Fruit fly (Drosophila melanogaster) whole organism, embryonic: Measurements from ENCODE around the gene side-III.

ENCODE experiments used
- Ada2b ChIP-seq: fragments of 200-800 bp; sonication (Bioruptor generic); IDR thresholded peaks from 2 replicates; pipeline ENCODE4 v1.3.6; 2022; ENCODE audit warnings: missing biosample characterization, missing genetic modification characterization
- Aef1 ChIP-seq: fragments of 200-800 bp; sonication (Bioruptor generic); IDR thresholded peaks from 3 replicates; pipeline ENCODE4 v1.3.6; 2022; ENCODE audit warnings: missing biosample characterization, missing genetic modification characterization
- Bgb ChIP-seq: fragments of 200-800 bp; sonication (Bioruptor generic); IDR thresholded peaks from 2 replicates; pipeline ENCODE4 v1.3.6; 2022; ENCODE audit warnings: missing biosample characterization, missing genetic modification characterization; ENCODE audit not compliant: partially characterized antibody
- CG10147 ChIP-seq: fragments of 200-800 bp; sonication (Bioruptor generic); optimal IDR thresholded peaks from 2 replicates; lab custom pipeline; 2019; ENCODE audit warnings: missing biosample characterization, mild to moderate bottlenecking, missing genetic modification characterization, moderate library complexity
- CG1024 ChIP-seq: fragments of 200-800 bp; sonication (Bioruptor generic); IDR thresholded peaks from 2 replicates; pipeline ENCODE4 v1.3.6; 2022; ENCODE audit warnings: missing biosample characterization, missing genetic modification characterization
- CG11560 ChIP-seq: fragments of 200-800 bp; sonication (Bioruptor generic); IDR thresholded peaks from 3 replicates; pipeline ENCODE4 v1.3.6; 2022; ENCODE audit warnings: missing biosample characterization, missing genetic modification characterization
- CG14667 ChIP-seq: fragments of 200-800 bp; sonication (Bioruptor generic); IDR thresholded peaks from 2 replicates; pipeline ENCODE4 v1.3.6; 2022; ENCODE audit warnings: missing biosample characterization, missing genetic modification characterization
- CG14860 ChIP-seq: fragments of 200-800 bp; sonication (Bioruptor generic); IDR thresholded peaks from 3 replicates; pipeline ENCODE4 v1.3.6; 2022; ENCODE audit warnings: missing biosample characterization, missing genetic modification characterization; ENCODE audit not compliant: partially characterized antibody
- CG1603 ChIP-seq: fragments of 200-800 bp; sonication (Bioruptor generic); optimal IDR thresholded peaks from 2 replicates; lab custom pipeline; 2019; ENCODE audit warnings: missing biosample characterization, mild to moderate bottlenecking, missing genetic modification characterization, moderate library complexity
- CG16813 ChIP-seq: fragments of 200-800 bp; sonication (Bioruptor generic); IDR thresholded peaks from 3 replicates; pipeline ENCODE4 v1.3.6; 2022; ENCODE audit warnings: missing biosample characterization, missing genetic modification characterization; ENCODE audit not compliant: partially characterized antibody
- CG17186 ChIP-seq: fragments of 200-800 bp; sonication (Bioruptor generic); optimal IDR thresholded peaks from 3 replicates; lab custom pipeline; 2017; ENCODE audit warnings: missing biosample characterization, missing genetic modification reagents, missing genetic modification characterization
- CG18262 ChIP-seq: fragments of 200-800 bp; optimal IDR thresholded peaks from 3 replicates; lab custom pipeline; 2019; ENCODE audit warnings: missing biosample characterization, mild to moderate bottlenecking, missing genetic modification characterization, moderate library complexity
- CG18619 ChIP-seq: fragments of 200-800 bp; sonication (Bioruptor generic); optimal IDR thresholded peaks from 3 replicates; lab custom pipeline; 2017; ENCODE audit warnings: missing biosample characterization, mild to moderate bottlenecking, missing genetic modification characterization
- CG2875 ChIP-seq: fragments of 200-800 bp; sonication (Bioruptor generic); optimal IDR thresholded peaks from 2 replicates; lab custom pipeline; 2017; ENCODE audit warnings: missing biosample characterization, mild to moderate bottlenecking, missing genetic modification characterization, missing genetic modification reagents
- CG4424 ChIP-seq: fragments of 200-800 bp; sonication (Bioruptor generic); optimal IDR thresholded peaks from 3 replicates; lab custom pipeline; 2016; ENCODE audit warnings: missing biosample characterization, missing genetic modification characterization
- CG4820 ChIP-seq: fragments of 200-800 bp; sonication (Bioruptor generic); optimal IDR thresholded peaks from 3 replicates; lab custom pipeline; 2016; ENCODE audit warnings: missing biosample characterization, missing genetic modification characterization
- CG6791 ChIP-seq: fragments of 200-800 bp; sonication (Bioruptor generic); IDR thresholded peaks from 3 replicates; pipeline ENCODE4 v1.3.6; 2022; ENCODE audit warnings: missing biosample characterization, missing genetic modification characterization; ENCODE audit not compliant: partially characterized antibody
- CG7839 ChIP-seq: fragments of 200-800 bp; sonication (Bioruptor generic); optimal IDR thresholded peaks from 3 replicates; lab custom pipeline; 2018; ENCODE audit warnings: missing biosample characterization, mild to moderate bottlenecking, missing genetic modification characterization, moderate library complexity
- CG7928 ChIP-seq: fragments of 200-800 bp; sonication (Bioruptor generic); optimal IDR thresholded peaks from 2 replicates; lab custom pipeline; 2017; ENCODE audit warnings: missing biosample characterization, mild to moderate bottlenecking, missing genetic modification characterization
- CoRest ChIP-seq: fragments of 200-800 bp; sonication (Bioruptor generic); optimal IDR thresholded peaks from 3 replicates; lab custom pipeline; 2018; ENCODE audit warnings: missing biosample characterization, mild to moderate bottlenecking, missing genetic modification characterization, moderate library complexity
- Eip74EF ChIP-seq, 2 experiments: fragments of 200-800 bp in 1 of 2; fragments of >200 bp in 1 of 2; sonication (Bioruptor generic) in 1 of 2; optimal IDR thresholded peaks; 2 replicates each; lab custom pipeline; 2017 to 2019; ENCODE audit warnings: missing biosample characterization in 2 of 2, missing genetic modification characterization in 2 of 2, mild to moderate bottlenecking in 1 of 2, moderate library complexity in 1 of 2
- Jarid2 ChIP-seq: fragments of 200-800 bp; sonication (Bioruptor generic); optimal IDR thresholded peaks from 3 replicates; lab custom pipeline; 2017; ENCODE audit warnings: mild to moderate bottlenecking, missing biosample characterization, missing genetic modification reagents, missing genetic modification characterization
- Kr ChIP-seq: fragments of 200-800 bp; sonication (Bioruptor generic); optimal IDR thresholded peaks from 2 replicates; lab custom pipeline; 2017; ENCODE audit warnings: missing biosample characterization, mild to moderate bottlenecking, missing genetic modification characterization
- Lhr ChIP-seq: fragments of 200-800 bp; sonication (Bioruptor generic); optimal IDR thresholded peaks from 3 replicates; lab custom pipeline; 2017; ENCODE audit warnings: mild to moderate bottlenecking, missing biosample characterization, missing genetic modification reagents, missing genetic modification characterization
- Lim3 ChIP-seq: fragments of 200-800 bp; sonication (Bioruptor generic); IDR thresholded peaks from 2 replicates; pipeline ENCODE4 v1.3.6; 2022; ENCODE audit warnings: missing biosample characterization, missing genetic modification characterization
- Mad ChIP-seq: fragments of 200-800 bp; sonication (Bioruptor generic); optimal IDR thresholded peaks from 2 replicates; lab custom pipeline; 2016; ENCODE audit warnings: missing biosample characterization, missing genetic modification characterization
- Mes4 ChIP-seq: fragments of 200-800 bp; sonication (Bioruptor generic); optimal IDR thresholded peaks from 2 replicates; lab custom pipeline; 2016; ENCODE audit warnings: missing biosample characterization, missing genetic modification characterization
- Tbp ChIP-seq: fragments of >200 bp; optimal IDR thresholded peaks from 2 replicates; lab custom pipeline; 2018; ENCODE audit warnings: missing biosample characterization, missing genetic modification characterization
- Usf ChIP-seq: fragments of 200-800 bp; sonication (Bioruptor generic); optimal IDR thresholded peaks from 2 replicates; lab custom pipeline; 2017; ENCODE audit warnings: missing genotype, missing biosample characterization, missing genetic modification characterization
- ac ChIP-seq: fragments of 200-800 bp; sonication (Bioruptor generic); optimal IDR thresholded peaks from 3 replicates; lab custom pipeline; 2017; ENCODE audit warnings: missing biosample characterization, mild to moderate bottlenecking, missing genetic modification characterization
- amos ChIP-seq: fragments of 200-800 bp; sonication (Bioruptor generic); IDR thresholded peaks from 2 replicates; pipeline ENCODE4 v1.3.6; 2022; ENCODE audit warnings: missing biosample characterization, missing genetic modification characterization; ENCODE audit not compliant: partially characterized antibody
- crc ChIP-seq: fragments of 200-800 bp; sonication (Bioruptor generic); optimal IDR thresholded peaks from 2 replicates; lab custom pipeline; 2016; ENCODE audit warnings: missing biosample characterization, missing genetic modification characterization
- da ChIP-seq: fragments of 200-800 bp; sonication (Bioruptor generic); optimal IDR thresholded peaks from 2 replicates; lab custom pipeline; 2016; ENCODE audit warnings: missing biosample characterization, missing genetic modification characterization
- dan ChIP-seq: fragments of 200-800 bp; sonication (Bioruptor generic); IDR thresholded peaks from 2 replicates; pipeline ENCODE4 v1.3.6; 2022; ENCODE audit warnings: missing biosample characterization, missing genetic modification characterization
- disco-r ChIP-seq: fragments of 200-800 bp; sonication (Bioruptor generic); optimal IDR thresholded peaks from 2 replicates; lab custom pipeline; 2016; ENCODE audit warnings: missing biosample characterization, missing genetic modification characterization
- gcm ChIP-seq: fragments of 200-800 bp; sonication (Bioruptor generic); optimal IDR thresholded peaks from 2 replicates; lab custom pipeline; 2019; ENCODE audit warnings: missing biosample characterization, mild to moderate bottlenecking, missing genetic modification characterization, moderate library complexity
- gsb ChIP-seq: fragments of 200-800 bp; sonication (Bioruptor generic); IDR thresholded peaks from 2 replicates; pipeline ENCODE4 v1.3.6; 2022; ENCODE audit warnings: missing biosample characterization, missing genetic modification characterization
- lab ChIP-seq: fragments of 200-800 bp; sonication (Bioruptor generic); optimal IDR thresholded peaks from 3 replicates; lab custom pipeline; 2017; ENCODE audit warnings: missing biosample characterization, missing genetic modification characterization, mild to moderate bottlenecking, moderate library complexity, missing genetic modification reagents
- mam ChIP-seq: fragments of 200-800 bp; sonication (Bioruptor generic); optimal IDR thresholded peaks from 3 replicates; lab custom pipeline; 2016; ENCODE audit warnings: missing biosample characterization, missing genetic modification characterization
- row ChIP-seq: fragments of 200-800 bp; sonication (Bioruptor generic); IDR thresholded peaks from 3 replicates; pipeline ENCODE4 v1.3.6; 2022; ENCODE audit warnings: missing biosample characterization, missing genetic modification characterization
- salm ChIP-seq: fragments of 200-800 bp; sonication (Bioruptor generic); optimal IDR thresholded peaks from 2 replicates; lab custom pipeline; 2018; ENCODE audit warnings: missing biosample characterization, mild to moderate bottlenecking, missing genetic modification characterization
- scrt ChIP-seq: fragments of 200-800 bp; sonication (Bioruptor generic); optimal IDR thresholded peaks from 2 replicates; lab custom pipeline; 2018; ENCODE audit warnings: missing biosample characterization, mild to moderate bottlenecking, missing genetic modification characterization, moderate library complexity
- sens ChIP-seq: fragments of 200-800 bp; sonication (Bioruptor generic); peaks from one replicate; lab custom pipeline; 2016; ENCODE audit warnings: missing biosample characterization, missing genetic modification characterization
- sim ChIP-seq: fragments of 200-800 bp; sonication (Bioruptor generic); IDR thresholded peaks from 2 replicates; pipeline ENCODE4 v1.3.6; 2022; ENCODE audit warnings: missing biosample characterization, missing genetic modification characterization
- sisA ChIP-seq: fragments of 200-800 bp; sonication (Bioruptor generic); IDR thresholded peaks from 2 replicates; pipeline ENCODE4 v1.3.6; 2022; ENCODE audit warnings: missing biosample characterization, missing genetic modification characterization
- slp2 ChIP-seq: fragments of 200-800 bp; sonication (Bioruptor generic); optimal IDR thresholded peaks from 2 replicates; lab custom pipeline; 2016; ENCODE audit warnings: missing biosample characterization, missing genetic modification characterization
- stwl ChIP-seq: fragments of 200-800 bp; sonication (Bioruptor generic); optimal IDR thresholded peaks from 3 replicates; lab custom pipeline; 2018; ENCODE audit warnings: missing biosample characterization, mild to moderate bottlenecking, missing genetic modification characterization, moderate library complexity
- twi ChIP-seq: fragments of 200-800 bp; optimal IDR thresholded peaks from 2 replicates; lab custom pipeline; 2019; ENCODE audit warnings: missing biosample characterization, mild to moderate bottlenecking, missing genetic modification characterization, moderate library complexity
- unpg ChIP-seq: fragments of 200-800 bp; sonication (Bioruptor generic); optimal IDR thresholded peaks from 3 replicates; lab custom pipeline; 2018; ENCODE audit warnings: missing biosample characterization, mild to moderate bottlenecking, missing genetic modification characterization, moderate library complexity
- vfl ChIP-seq: fragments of 200-800 bp; sonication (Bioruptor generic); optimal IDR thresholded peaks from 2 replicates; lab custom pipeline; 2016; ENCODE audit warnings: missing biosample characterization, missing genetic modification characterization

side-III gene

DNA sequence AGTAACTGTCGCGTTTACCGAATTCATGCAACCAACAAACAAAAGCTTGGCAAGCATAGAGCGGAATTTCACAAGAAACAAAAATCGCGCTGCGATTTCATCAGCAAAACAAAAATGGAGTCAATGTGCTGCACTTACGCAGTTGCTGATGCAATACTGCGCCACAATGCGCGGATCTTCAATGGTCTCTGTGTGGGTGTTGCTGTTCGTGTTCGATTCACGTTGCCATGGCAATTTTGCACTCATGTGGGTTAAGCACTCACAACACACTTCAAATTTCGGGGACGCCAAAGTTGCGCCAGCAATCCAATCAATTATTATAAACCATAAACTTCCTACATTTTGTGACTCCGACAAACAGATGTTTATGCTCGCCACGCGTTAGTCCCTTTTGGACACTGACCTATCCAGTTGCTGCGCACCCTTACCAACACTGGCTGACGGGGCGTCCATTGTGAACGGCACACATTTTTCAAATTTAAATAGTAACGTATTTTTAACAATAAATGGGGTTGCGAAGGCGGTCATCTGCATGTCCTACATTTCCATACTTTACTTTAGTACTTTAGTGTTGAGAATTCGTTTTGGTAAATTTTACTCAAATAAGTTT lies 97.2 kb downstream of the side-III start, which contains the start of gene CG2017 (continued):
- TF ChIP-seq slp2 (GFP tag; lab: Kevin White, UChicago) (peak; percentile 11), CG7839 (tag; lab: Kevin White, UChicago) (peak; percentile 24), lab (GFP tag; lab: Kevin White, UChicago) (peak; percentile 57), Mad (GFP tag; lab: Kevin White, UChicago) (peak; percentile 57), amos (GFP tag; lab: Robert Waterston, UW) (peak; percentile 46; the same call in 1 of the 2 replicates), sens (GFP tag; lab: Kevin White, UChicago) (peak; percentile 82), CG2875 (peak; percentile 15), Tbp (no peak), CG1024 (GFP tag; lab: Robert Waterston, UW) (no peak), Usf (GFP tag; lab: Kevin White, UChicago) (peak; percentile 2), da (GFP tag; lab: Kevin White, UChicago) (peak; percentile 66), vfl (GFP tag; lab: Kevin White, UChicago) (peak; percentile 75), unpg (GFP tag; lab: Kevin White, UChicago) (no peak), Ada2b (GFP tag; lab: Robert Waterston, UW) (no peak), mam (peak; percentile 49), dan (GFP tag; lab: Robert Waterston, UW) (no peak), Kr (GFP tag; lab: Kevin White, UChicago) (no peak), CG14860 (no peak), row (GFP tag; lab: Robert Waterston, UW) (peak; percentile 36; the same call in 1 of the 3 replicates), Lhr (peak; percentile 82), CG18619 (GFP tag; lab: Kevin White, UChicago) (peak; percentile 25), sisA (GFP tag; lab: Robert Waterston, UW) (no peak), CG6791 (GFP tag; lab: Robert Waterston, UW) (peak; percentile 66), CG4424 (peak; percentile 38), crc (GFP tag; lab: Kevin White, UChicago) (peak; percentile 26), CG14667 (GFP tag; lab: Robert Waterston, UW) (no peak), Bgb (GFP tag; lab: Robert Waterston, UW) (peak; percentile 49; the same call in 1 of the 2 replicates), Aef1 (GFP tag; lab: Robert Waterston, UW) (no peak), CG1603 (peak; percentile 90), salm (no peak), CG10147 (GFP tag; lab: Kevin White, UChicago) (no peak), ac (GFP tag; lab: Kevin White, UChicago) (no peak), twi (tag; lab: Kevin White, UChicago) (peak; percentile 75), Eip74EF (GFP tag; optimal IDR thresholded peaks at IDR 0.05; lab: Kevin White, UChicago) (no peak), stwl (tag; lab: Kevin White, UChicago) (peak; percentile 96), CoRest (tag; lab: Kevin White, UChicago) (peak; percentile 66), CG4820 (GFP tag; lab: Kevin White, UChicago) (no peak), sim (GFP tag; lab: Robert Waterston, UW) (no peak), CG17186 (GFP tag; lab: Kevin White, UChicago) (peak; percentile 89), Lim3 (no peak), gsb (no peak), disco-r (GFP tag; lab: Kevin White, UChicago) (peak; percentile 18), CG7928 (GFP tag; lab: Kevin White, UChicago) (peak; percentile 44), Mes4 (GFP tag; lab: Kevin White, UChicago) (no peak), CG18262 (no peak), gcm (GFP tag; lab: Kevin White, UChicago) (no peak), scrt (GFP tag; lab: Kevin White, UChicago) (peak; percentile 18), Jarid2 (GFP tag; lab: Kevin White, UChicago) (peak; percentile 0), CG16813 (GFP tag; lab: Robert Waterston, UW) (no peak), CG11560 (tag; lab: Robert Waterston, UW) (no peak)
